Fruit fly (Drosophila melanogaster): ENCODE measurements around the gene Tsp3A.
A peak's percentile ranks its signal among the peaks of the same experiment; 100 is the strongest.

Gene Tsp3A

DNA sequence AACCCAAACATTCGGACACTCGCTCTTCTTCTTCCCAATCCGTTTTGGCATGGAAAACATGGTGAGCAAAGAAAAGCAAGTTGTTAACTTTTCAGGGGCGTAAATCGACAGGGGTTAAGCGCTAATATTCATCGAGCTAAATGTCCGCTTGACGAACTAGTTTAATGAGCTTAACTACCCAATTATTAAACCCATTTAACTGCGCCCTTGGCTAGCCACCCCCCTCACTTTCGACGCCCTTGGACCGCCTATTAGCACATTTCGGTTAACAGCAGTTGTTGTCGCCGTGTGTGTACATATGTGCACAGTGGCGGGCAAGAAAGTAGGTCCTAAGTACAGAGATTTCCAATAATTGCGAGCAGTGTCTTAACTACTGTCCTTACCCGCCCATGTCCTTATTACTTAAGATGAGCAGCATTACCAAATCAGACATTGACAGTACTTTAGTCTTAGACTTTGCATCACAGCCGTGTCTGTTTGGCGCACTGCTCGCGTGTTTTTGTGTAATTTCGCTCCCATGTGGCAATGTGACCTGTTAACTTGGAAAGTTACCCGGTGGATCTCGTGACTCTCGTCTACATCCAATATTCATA lies 30.0 kb downstream of the Tsp3A start (continued):
- peak; percentile 81 for TF ChIP-seq CG10274 (GFP tag; optimal IDR thresholded peaks at IDR 0.05)
- TF ChIP-seq Doc3 (GFP tag; IDR thresholded peaks at IDR 0.05; ENCODE audit: partially characterized antibody), result no peak
- TF ChIP-seq CG12236 (GFP tag; optimal IDR thresholded peaks at IDR 0.05), result peak; percentile 65
- no peak for TF ChIP-seq CG6791 (GFP tag; IDR thresholded peaks at IDR 0.05; ENCODE audit: partially characterized antibody)
- peak; percentile 91 for TF ChIP-seq Usf (GFP tag; optimal IDR thresholded peaks at IDR 0.05)
- peak; percentile 87 for TF ChIP-seq dm (GFP tag; optimal IDR thresholded peaks at IDR 0.05)
- TF ChIP-seq CG10267 (tag; optimal IDR thresholded peaks at IDR 0.05), result peak; percentile 67
- TF ChIP-seq CG8089 (GFP tag; optimal IDR thresholded peaks at IDR 0.05), result peak; percentile 86
- TF ChIP-seq lab (GFP tag; optimal IDR thresholded peaks at IDR 0.05), result peak; percentile 97
- TF ChIP-seq ap (GFP tag; IDR thresholded peaks at IDR 0.05), result peak; percentile 75
- TF ChIP-seq Lpt (GFP tag; optimal IDR thresholded peaks at IDR 0.05), result no peak
- TF ChIP-seq CG17361 (GFP tag; IDR thresholded peaks at IDR 0.05), result peak; percentile 87
- peak; percentile 81 for TF ChIP-seq CG2712 (tag; optimal IDR thresholded peaks at IDR 0.05)
- peak; percentile 66 for TF ChIP-seq gcm (GFP tag; optimal IDR thresholded peaks at IDR 0.05)
- TF ChIP-seq CG9932 (GFP tag; IDR thresholded peaks at IDR 0.05), result peak; percentile 96
- TF ChIP-seq CG17385 (GFP tag; optimal IDR thresholded peaks at IDR 0.05), result peak; percentile 87
- TF ChIP-seq bbx (GFP tag; IDR thresholded peaks at IDR 0.05; ENCODE audit: partially characterized antibody), result no peak
- peak; percentile 82 for TF ChIP-seq CG15011 (GFP tag; optimal IDR thresholded peaks at IDR 0.05)
- TF ChIP-seq h (optimal IDR thresholded peaks at IDR 0.05), result no peak
- TF ChIP-seq bigmax (GFP tag; optimal IDR thresholded peaks at IDR 0.05), result peak; percentile 37
- peak; percentile 88 for TF ChIP-seq CG8765 (GFP tag; IDR thresholded peaks at IDR 0.05)
- peak; percentile 85 for TF ChIP-seq p53 (GFP tag; optimal IDR thresholded peaks at IDR 0.05)
- peak; percentile 86 for TF ChIP-seq CG14050 (GFP tag; IDR thresholded peaks at IDR 0.05)
- TF ChIP-seq Max (GFP tag; optimal IDR thresholded peaks at IDR 0.05), result peak; percentile 79
- TF ChIP-seq ERR (GFP tag; optimal IDR thresholded peaks at IDR 0.05), result peak; percentile 91
- TF ChIP-seq ranshi (GFP tag; IDR thresholded peaks at IDR 0.05), result peak; percentile 93
- peak; percentile 86 for TF ChIP-seq CG4854 (GFP tag; optimal IDR thresholded peaks at IDR 0.05)
- TF ChIP-seq D (optimal IDR thresholded peaks at IDR 0.05), result no peak
- peak; percentile 66 for TF ChIP-seq D (GFP tag; optimal IDR thresholded peaks at IDR 0.05)
- TF ChIP-seq CG2129 (GFP tag; IDR thresholded peaks at IDR 0.05; ENCODE audit: partially characterized antibody), result no peak
- peak; percentile 72 for TF ChIP-seq CG6854 (GFP tag; optimal IDR thresholded peaks at IDR 0.05)
- no peak for TF ChIP-seq fru (optimal IDR thresholded peaks at IDR 0.05)
- TF ChIP-seq sc (optimal IDR thresholded peaks at IDR 0.05), result no peak
- peak; percentile 59 for TF ChIP-seq sc (GFP tag; optimal IDR thresholded peaks at IDR 0.05)
- peak; percentile 80 for TF ChIP-seq CG32767 (GFP tag; IDR thresholded peaks at IDR 0.05)
- peak; percentile 47 for TF ChIP-seq twi (tag; optimal IDR thresholded peaks at IDR 0.05)
- TF ChIP-seq Fer2 (tag; optimal IDR thresholded peaks at IDR 0.05), result peak; percentile 70
- TF ChIP-seq CG6689 (GFP tag; IDR thresholded peaks at IDR 0.05), result peak; percentile 88
- peak; percentile 89 for TF ChIP-seq tup (GFP tag; optimal IDR thresholded peaks at IDR 0.05)
- no peak for TF ChIP-seq cad (GFP tag; optimal IDR thresholded peaks at IDR 0.05)
- TF ChIP-seq bowl (GFP tag; IDR thresholded peaks at IDR 0.05), result peak; percentile 74
- TF ChIP-seq CG4424 (GFP tag; optimal IDR thresholded peaks at IDR 0.05), result peak; percentile 86
- TF ChIP-seq row (GFP tag; IDR thresholded peaks at IDR 0.05), result peak; percentile 91
- TF ChIP-seq ci (GFP tag; IDR thresholded peaks at IDR 0.05), result peak; percentile 96
- TF ChIP-seq repo (GFP tag; optimal IDR thresholded peaks at IDR 0.05), result peak; percentile 85
- peak; percentile 92 for TF ChIP-seq CG17359 (tag; optimal IDR thresholded peaks at IDR 0.05)
- peak; percentile 92 for TF ChIP-seq gem (tag; optimal IDR thresholded peaks at IDR 0.05)
- peak; percentile 90 for TF ChIP-seq Mad (GFP tag; optimal IDR thresholded peaks at IDR 0.05)
- peak; percentile 85 to 93 for TF ChIP-seq chif (GFP tag; optimal IDR thresholded peaks at IDR 0.05)
- TF ChIP-seq Camta (GFP tag; optimal IDR thresholded peaks at IDR 0.05), result peak; percentile 75
